Fruit fly (Drosophila melanogaster) whole organism, wandering third instar larva: ENCODE results near the gene Idh3b.

ENCODE experiments used
- Abd-B ChIP-seq: fragments of >200 bp; optimal IDR thresholded peaks from 2 replicates; lab custom pipeline; 2017; ENCODE audit warnings: missing biosample characterization, missing genetic modification characterization
- CG32264 ChIP-seq: fragments of 200-800 bp; sonication (Bioruptor generic); optimal IDR thresholded peaks from 2 replicates; lab custom pipeline; 2016; ENCODE audit warnings: missing biosample characterization, missing genetic modification characterization
- CG9705 ChIP-seq: fragments of 200-800 bp; sonication (Bioruptor generic); optimal IDR thresholded peaks from 2 replicates; lab custom pipeline; 2018; ENCODE audit warnings: missing biosample characterization, mild to moderate bottlenecking, missing genetic modification characterization
- CrebA ChIP-seq: fragments of 200-800 bp; sonication (Bioruptor generic); optimal IDR thresholded peaks from 2 replicates; lab custom pipeline; 2016; ENCODE audit warnings: missing biosample characterization, mild to moderate bottlenecking, missing genetic modification characterization, borderline replicate concordance
- Dfd ChIP-seq: fragments of >200 bp; optimal IDR thresholded peaks from 2 replicates; lab custom pipeline; 2017; ENCODE audit warnings: missing biosample characterization, missing genetic modification characterization
- Dif ChIP-seq: fragments of 200-275, 200-300 bp; sonication (Bioruptor generic); optimal IDR thresholded peaks from 2 replicates; lab custom pipeline; 2018; ENCODE audit warnings: missing biosample characterization, missing genetic modification characterization; ENCODE audit not compliant: partially characterized antibody
- GATAd ChIP-seq: sonication (Bioruptor generic); optimal IDR thresholded peaks from 2 replicates; lab custom pipeline; 2016; ENCODE audit warnings: missing biosample characterization, missing genetic modification characterization
- HLH106 ChIP-seq: fragments of 200-800 bp; optimal IDR thresholded peaks from 3 replicates; lab custom pipeline; 2019; ENCODE audit warnings: missing biosample characterization, mild to moderate bottlenecking, missing genetic modification characterization, moderate library complexity
- Hr83 ChIP-seq: fragments of 200-300 bp; sonication (Bioruptor generic); optimal IDR thresholded peaks from 2 replicates; lab custom pipeline; 2016; ENCODE audit warnings: missing biosample characterization, mild to moderate bottlenecking, missing genetic modification characterization, moderate library complexity; ENCODE audit not compliant: poor library complexity, severe bottlenecking
- N ChIP-seq: fragments of >200 bp; optimal IDR thresholded peaks from 2 replicates; lab custom pipeline; 2018; ENCODE audit warnings: missing biosample characterization, missing external identifiers, missing genetic modification characterization
- OdsH ChIP-seq: fragments of 200-800 bp; sonication (Bioruptor generic); optimal IDR thresholded peaks from 2 replicates; lab custom pipeline; 2016; ENCODE audit warnings: missing biosample characterization, mild to moderate bottlenecking, missing genetic modification characterization
- Rel ChIP-seq, 2 experiments: fragments of 200-800 bp; sonication (Bioruptor generic) in 1 of 2; optimal IDR thresholded peaks; 2 replicates in 1 of 2; 3 replicates in 1 of 2; lab custom pipeline; 2016 to 2019; ENCODE audit warnings: mild to moderate bottlenecking in 2 of 2, missing biosample characterization in 2 of 2, missing genetic modification characterization in 2 of 2, moderate library complexity in 1 of 2
- Vsx2 ChIP-seq: fragments of 200-300, 225-300 bp; sonication (Bioruptor generic); optimal IDR thresholded peaks from 2 replicates; lab custom pipeline; 2018; ENCODE audit warnings: missing biosample characterization, missing genetic modification characterization; ENCODE audit not compliant: partially characterized antibody
- br ChIP-seq: fragments of 200-800 bp; sonication (Bioruptor generic); optimal IDR thresholded peaks from 2 replicates; lab custom pipeline; 2016; ENCODE audit warnings: missing biosample characterization, missing genetic modification characterization
- brk ChIP-seq: fragments of 200-800 bp; sonication (Bioruptor generic); optimal IDR thresholded peaks from 2 replicates; lab custom pipeline; 2016; ENCODE audit warnings: missing biosample characterization, mild to moderate bottlenecking, missing genetic modification characterization
- dl ChIP-seq, 2 experiments: fragments of 175-275, 200-275 bp in 1 of 2; fragments of 200-275 bp in 1 of 2; sonication (Bioruptor generic); optimal IDR thresholded peaks; lab custom pipeline; 2018; ENCODE audit warnings: mild to moderate bottlenecking in 2 of 2, missing biosample characterization in 2 of 2, missing genetic modification characterization in 2 of 2, moderate library complexity in 2 of 2; ENCODE audit not compliant: partially characterized antibody in 2 of 2, insufficient read depth in 1 of 2
- dmrt93B ChIP-seq: fragments of 200-800 bp; sonication (Bioruptor generic); optimal IDR thresholded peaks from 2 replicates; lab custom pipeline; 2018; ENCODE audit warnings: missing biosample characterization, mild to moderate bottlenecking, missing genetic modification characterization
- dsf ChIP-seq: sonication (Bioruptor generic); optimal IDR thresholded peaks from 2 replicates; lab custom pipeline; 2016; ENCODE audit warnings: missing biosample characterization, missing genetic modification characterization, borderline replicate concordance
- fru ChIP-seq: fragments of 200-800 bp; sonication (Bioruptor generic); optimal IDR thresholded peaks from 3 replicates; lab custom pipeline; 2016; ENCODE audit warnings: missing biosample characterization, mild to moderate bottlenecking, missing genetic modification characterization
- h ChIP-seq: fragments of 200-800 bp; sonication (Bioruptor generic); optimal IDR thresholded peaks from 3 replicates; lab custom pipeline; 2016; ENCODE audit warnings: missing biosample characterization, mild to moderate bottlenecking, missing genetic modification characterization
- lola ChIP-seq: fragments of >200 bp; optimal IDR thresholded peaks from 2 replicates; lab custom pipeline; 2017; ENCODE audit warnings: missing biosample characterization, missing genetic modification characterization
- psq ChIP-seq: fragments of 200-800 bp; sonication (Bioruptor generic); optimal IDR thresholded peaks from 3 replicates; lab custom pipeline; 2017; ENCODE audit warnings: missing biosample characterization, mild to moderate bottlenecking, missing genetic modification characterization, moderate library complexity
- rgr ChIP-seq: fragments of 200-800 bp; sonication (Bioruptor generic); optimal IDR thresholded peaks from 3 replicates; lab custom pipeline; 2016; ENCODE audit warnings: missing biosample characterization, mild to moderate bottlenecking, missing genetic modification characterization
- sage ChIP-seq: fragments of 200-800 bp; sonication (Bioruptor generic); optimal IDR thresholded peaks from 2 replicates; lab custom pipeline; 2016; ENCODE audit warnings: missing biosample characterization, mild to moderate bottlenecking, missing genetic modification characterization
- usp ChIP-seq: fragments of >200 bp; optimal IDR thresholded peaks from 2 replicates; lab custom pipeline; 2017; ENCODE audit warnings: missing biosample characterization, missing genetic modification characterization
- woc ChIP-seq: sonication (Bioruptor generic); optimal IDR thresholded peaks from 2 replicates; lab custom pipeline; 2016; ENCODE audit warnings: missing biosample characterization, mild to moderate bottlenecking, missing genetic modification characterization

Idh3b gene

DNA sequence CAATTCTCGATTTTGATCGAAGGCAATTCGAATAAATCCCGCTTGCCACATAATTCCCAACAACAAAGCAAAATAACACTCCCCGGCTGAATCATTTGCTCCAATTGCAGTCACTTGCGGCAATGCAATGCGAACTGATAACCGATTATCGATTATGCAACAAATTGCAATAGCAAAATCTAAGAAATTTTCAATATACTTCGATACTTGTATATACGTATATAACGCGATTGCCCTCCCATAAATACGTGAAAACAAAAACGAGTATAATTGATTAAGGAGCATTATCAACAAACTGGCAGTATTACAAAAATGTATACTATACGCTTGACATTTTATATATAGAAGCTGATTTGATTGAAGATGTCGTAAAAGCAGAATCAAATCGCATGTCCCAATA lies 49.4 kb downstream of the Idh3b start:
- TF ChIP-seq brk (no peak), Hr83 (GFP tag; lab: Kevin White, UChicago) (no peak), fru (GFP tag; lab: Kevin White, UChicago) (no peak), rgr (no peak), Dif (GFP tag; lab: Kevin White, UChicago) (no peak), Rel (GFP tag; optimal IDR thresholded peaks at IDR 0.05; lab: Kevin White, UChicago) (no peak), Rel (tag; optimal IDR thresholded peaks at IDR 0.05; lab: Kevin White, UChicago) (no peak), OdsH (GFP tag; lab: Kevin White, UChicago) (no peak), psq (no peak), lola (GFP tag; lab: Kevin White, UChicago) (no peak), HLH106 (tag; lab: Kevin White, UChicago) (no peak), h (GFP tag; lab: Kevin White, UChicago) (no peak), br (no peak), Abd-B (GFP tag; lab: Kevin White, UChicago) (no peak), dmrt93B (no peak), CG32264 (no peak), dl (GFP tag; optimal IDR thresholded peaks at IDR 0.05; lab: Kevin White, UChicago; ENCODE audit: insufficient read depth in 1 of 2, partially characterized antibody in 2 of 2) (no peak), Dfd (GFP tag; lab: Kevin White, UChicago) (no peak), CG9705 (GFP tag; lab: Kevin White, UChicago) (no peak), N (no peak), dsf (GFP tag; lab: Kevin White, UChicago) (no peak)

DNA sequence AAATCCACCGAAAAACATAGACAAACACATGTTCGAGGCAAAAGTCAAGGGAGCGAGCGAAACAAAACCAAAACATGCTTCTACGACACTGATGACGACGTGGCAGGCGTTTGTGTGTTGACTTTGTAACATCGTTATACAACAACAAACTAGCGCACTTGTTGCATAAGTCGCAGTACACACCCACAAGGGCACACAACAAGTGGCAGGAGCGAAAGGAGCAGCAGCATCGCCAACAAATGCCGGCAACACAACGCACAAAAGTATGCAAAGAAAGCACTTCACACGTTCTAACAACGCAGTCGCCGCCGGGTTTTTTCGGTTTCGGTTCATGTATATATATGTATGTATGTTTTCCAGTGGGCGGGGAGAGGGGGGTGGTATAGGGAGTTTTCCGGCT lies 51.3 kb downstream of the Idh3b start:
- TF ChIP-seq Rel (GFP tag; optimal IDR thresholded peaks at IDR 0.05; lab: Kevin White, UChicago), result no peak
- TF ChIP-seq Rel (tag; optimal IDR thresholded peaks at IDR 0.05; lab: Kevin White, UChicago), result no peak
- no peak for TF ChIP-seq dsf (GFP tag; lab: Kevin White, UChicago)
- TF ChIP-seq woc (GFP tag; lab: Kevin White, UChicago), result no peak
- no peak for TF ChIP-seq OdsH (GFP tag; lab: Kevin White, UChicago)
- no peak for TF ChIP-seq Abd-B (GFP tag; lab: Kevin White, UChicago)
- TF ChIP-seq usp (GFP tag; lab: Kevin White, UChicago), result no peak
- no peak for TF ChIP-seq Vsx2 (GFP tag; lab: Kevin White, UChicago)
- no peak for TF ChIP-seq CG9705 (GFP tag; lab: Kevin White, UChicago)
- TF ChIP-seq CrebA (GFP tag; lab: Kevin White, UChicago), result no peak
- no peak for TF ChIP-seq Dif (GFP tag; lab: Kevin White, UChicago)
- TF ChIP-seq fru (GFP tag; lab: Kevin White, UChicago), result no peak
- TF ChIP-seq br, result no peak
- no peak for TF ChIP-seq sage (GFP tag; lab: Kevin White, UChicago)
- no peak for TF ChIP-seq GATAd (GFP tag; lab: Kevin White, UChicago)
- TF ChIP-seq brk, result no peak
- TF ChIP-seq lola (GFP tag; lab: Kevin White, UChicago), result no peak
